Worm (Caenorhabditis elegans) whole organism, midembryonic: ENCODE results near the gene F58A3.4.

Source experiments
- T22C8.4 ChIP-seq: fragments of 200-800 bp; sonication (Bioruptor generic); IDR thresholded peaks from 2 replicates; pipeline ENCODE4 v1.3.6; 2022; ENCODE audit warnings: missing genetic modification characterization, missing compliant biosample characterization
- cog-1 ChIP-seq: sonication (generic microtip); optimal IDR thresholded peaks from 2 replicates; lab custom pipeline; 2016; ENCODE audit warnings: missing genetic modification characterization, missing compliant biosample characterization
- flt-1 ChIP-seq: fragments of 200-800 bp; sonication (Bioruptor generic); IDR thresholded peaks from 2 replicates; pipeline ENCODE4 v1.3.6; 2022; ENCODE audit warnings: missing genetic modification characterization, missing compliant biosample characterization
- klf-2 ChIP-seq: fragments of 200-800 bp; sonication (Bioruptor generic); conservative IDR thresholded peaks from 2 replicates; pipeline ENCODE4 v1.3.6; 2022; ENCODE audit warnings: missing genetic modification reagents, missing genetic modification characterization, missing compliant biosample characterization
- med-1 ChIP-seq: sonication (generic microtip); optimal IDR thresholded peaks from 2 replicates; lab custom pipeline; 2017; ENCODE audit warnings: missing genetic modification characterization, mild to moderate bottlenecking, missing compliant biosample characterization, antibody characterized with exemption, missing genetic modification reagents; ENCODE audit not compliant: insufficient read depth
- ref-1 ChIP-seq: fragments of 200-800 bp; sonication (Bioruptor generic); conservative IDR thresholded peaks from 2 replicates; pipeline ENCODE4 v1.3.6; 2022; ENCODE audit warnings: missing genetic modification reagents, missing genetic modification characterization, missing compliant biosample characterization
- ztf-23 ChIP-seq: fragments of 200-800 bp; sonication (Bioruptor generic); IDR thresholded peaks from 2 replicates; pipeline ENCODE4 v1.3.6; 2022; ENCODE audit warnings: missing genetic modification reagents, missing genetic modification characterization, missing compliant biosample characterization
- ztf-29 ChIP-seq: fragments of 200-800 bp; sonication (Bioruptor generic); IDR thresholded peaks from 2 replicates; pipeline ENCODE4 v1.3.6; 2022; ENCODE audit warnings: missing genetic modification reagents, missing genetic modification characterization, missing compliant biosample characterization

DNA sequence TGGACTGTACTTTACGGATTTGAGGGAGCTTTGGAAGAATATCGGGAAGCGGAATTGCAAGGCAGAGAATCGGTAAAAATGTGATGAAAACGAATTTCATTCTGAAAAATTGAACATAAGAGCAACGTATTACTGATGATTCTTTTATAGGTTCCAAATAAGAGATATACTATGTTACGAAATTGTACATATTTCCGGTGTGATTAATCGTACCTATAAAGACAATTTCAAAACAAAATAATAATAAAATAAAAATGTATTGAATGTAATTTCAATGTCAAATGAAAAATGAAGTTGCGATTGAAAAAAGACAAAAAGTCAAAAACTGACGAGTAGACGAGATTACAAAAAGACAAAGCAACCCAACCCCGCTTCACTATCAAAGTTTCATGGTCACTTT lies 1.5 kb downstream of the F58A3.4 start, which contains the start of gene ttr-31:
- TF ChIP-seq flt-1 (GFP tag; lab: Robert Waterston, UW), result no peak
- TF ChIP-seq klf-2, result no peak
- TF ChIP-seq T22C8.4 (GFP tag; lab: Robert Waterston, UW), result no peak
- no peak for TF ChIP-seq ztf-29
- no peak for TF ChIP-seq ztf-23 (GFP tag; lab: Robert Waterston, UW)
- TF ChIP-seq med-1, result no peak
- no peak for TF ChIP-seq ref-1 (GFP tag; lab: Robert Waterston, UW)
- no peak for TF ChIP-seq cog-1
